Worm (Caenorhabditis elegans) whole organism, L4/young adult: Measurements from ENCODE around the gene fbxa-26.

Experiments used
- W03F9.2 ChIP-seq: fragments of 150-350 bp; optimal IDR thresholded peaks from 2 replicates; lab custom pipeline; 2014; ENCODE audit warnings: missing biosample characterization, missing genetic modification characterization
- dao-5 ChIP-seq: sonication (generic microtip); optimal IDR thresholded peaks from 2 replicates; lab custom pipeline; 2016; ENCODE audit warnings: missing genotype, missing genetic modification characterization, moderate library complexity, missing compliant biosample characterization
- him-1 ChIP-seq: sonication (generic microtip); optimal IDR thresholded peaks from 2 replicates; lab custom pipeline; 2016; ENCODE audit warnings: missing genotype, missing genetic modification reagents, missing genetic modification characterization, missing compliant biosample characterization

DNA sequence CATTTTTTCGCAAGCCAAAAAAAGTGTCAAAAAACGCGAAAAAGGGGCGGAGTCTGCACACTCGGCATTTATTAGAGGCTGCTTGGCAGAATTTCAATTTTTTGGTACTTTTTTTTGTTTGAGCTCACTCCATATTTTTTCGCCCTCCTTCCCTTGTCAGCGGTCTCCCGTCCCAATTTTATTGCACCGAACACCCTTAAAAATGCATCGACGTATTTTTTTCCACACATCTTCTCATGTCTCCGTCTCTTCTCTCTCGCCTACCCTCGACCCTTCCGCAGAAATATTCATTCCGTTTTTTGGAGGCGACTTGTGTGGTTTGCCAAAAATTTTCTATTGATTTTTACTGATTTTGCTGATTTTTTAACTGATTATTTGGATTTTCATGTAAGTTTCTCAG, 15.8 kb downstream of the fbxa-26 start, which contains the start of gene Y82E9BL.18:
- no peak for TF ChIP-seq W03F9.2
- no peak for TF ChIP-seq dao-5 (tag; lab: Kevin White, UChicago)
- no peak for TF ChIP-seq him-1
